Fruit fly (Drosophila melanogaster) whole organism, pupa: ENCODE results near the gene Ca-Ma2d.

Experiments
- CG10348 ChIP-seq: fragments of 200-800 bp; sonication (Bioruptor generic); IDR thresholded peaks from 2 replicates; pipeline ENCODE4 v1.3.6; 2022; ENCODE audit warnings: missing biosample characterization, missing genetic modification characterization
- CG12605 ChIP-seq: fragments of 200-800 bp; sonication (Bioruptor generic); IDR thresholded peaks from 2 replicates; pipeline ENCODE4 v1.3.6; 2022; ENCODE audit warnings: missing biosample characterization, missing genetic modification characterization
- CG14655 ChIP-seq: fragments of 200-800 bp; sonication (Bioruptor generic); optimal IDR thresholded peaks from 3 replicates; lab custom pipeline; 2017; ENCODE audit warnings: mild to moderate bottlenecking, missing biosample characterization, missing genetic modification reagents, missing genetic modification characterization
- CG15710 ChIP-seq: fragments of 200-800 bp; sonication (Bioruptor generic); optimal IDR thresholded peaks from 2 replicates; lab custom pipeline; 2018; ENCODE audit warnings: missing biosample characterization, mild to moderate bottlenecking, missing genetic modification characterization, moderate library complexity
- CG34367 ChIP-seq: fragments of 200-800 bp; sonication (Bioruptor generic); optimal IDR thresholded peaks from 2 replicates; lab custom pipeline; 2018; ENCODE audit warnings: missing biosample characterization, mild to moderate bottlenecking, missing genetic modification characterization
- CG4496 ChIP-seq: fragments of 200-800 bp; sonication (Bioruptor generic); IDR thresholded peaks from 3 replicates; pipeline ENCODE4 v1.3.6; 2022; ENCODE audit warnings: missing biosample characterization, missing genetic modification characterization
- CG8159 ChIP-seq: fragments of 200-800 bp; sonication (Bioruptor generic); optimal IDR thresholded peaks from 3 replicates; lab custom pipeline; 2018; ENCODE audit warnings: missing biosample characterization, mild to moderate bottlenecking, missing genetic modification characterization, moderate library complexity
- CG8301 ChIP-seq: fragments of 200-800 bp; sonication (Bioruptor generic); optimal IDR thresholded peaks from 2 replicates; lab custom pipeline; 2018; ENCODE audit warnings: missing biosample characterization, mild to moderate bottlenecking, missing genetic modification characterization
- D1 ChIP-seq: fragments of 200-800 bp; sonication (Bioruptor generic); optimal IDR thresholded peaks from 2 replicates; lab custom pipeline; 2018; ENCODE audit warnings: missing biosample characterization, mild to moderate bottlenecking, missing genetic modification characterization, moderate library complexity
- EcR ChIP-seq: fragments of 200-800 bp; sonication (Bioruptor generic); optimal IDR thresholded peaks from 3 replicates; lab custom pipeline; 2019; ENCODE audit warnings: missing biosample characterization, missing genetic modification characterization, mild to moderate bottlenecking, moderate library complexity, missing genetic modification reagents
- rn ChIP-seq: fragments of 200-800 bp; sonication (Bioruptor generic); IDR thresholded peaks from 2 replicates; pipeline ENCODE4 v1.3.6; 2022; ENCODE audit warnings: missing biosample characterization, missing genetic modification characterization

DNA sequence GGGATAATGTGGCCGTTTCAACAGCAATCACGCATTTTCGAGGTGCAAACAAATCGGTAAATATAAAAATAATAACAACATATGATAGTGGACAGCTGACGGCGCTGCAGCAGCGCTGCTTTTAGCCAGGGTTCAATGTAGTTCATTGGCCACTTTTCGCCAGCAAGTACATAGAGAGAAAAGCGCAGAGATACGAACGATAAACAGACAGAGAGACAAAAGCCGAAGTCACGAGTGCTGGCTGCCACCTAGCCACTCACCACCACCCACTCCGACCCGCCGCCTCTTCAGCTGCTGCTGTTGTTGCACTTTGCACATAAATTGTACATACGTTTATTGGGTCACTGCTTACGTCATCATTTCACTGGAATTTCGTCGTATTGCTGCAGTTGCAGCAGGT, 51.6 kb downstream of the Ca-Ma2d start:
- TF ChIP-seq EcR (GFP tag; lab: Kevin White, UChicago) (peak; percentile 79), CG8159 (tag; lab: Kevin White, UChicago) (no peak), CG10348 (no peak), CG34367 (tag; lab: Kevin White, UChicago) (no peak), CG14655 (GFP tag; lab: Kevin White, UChicago) (no peak), CG15710 (tag; lab: Kevin White, UChicago) (no peak), D1 (tag; lab: Kevin White, UChicago) (no peak), rn (no peak), CG4496 (GFP tag; lab: Robert Waterston, UW) (no peak), CG8301 (tag; lab: Kevin White, UChicago) (no peak), CG12605 (0 out of 2 replicates have a peak, but pooled peaks have one; percentile 22)
